Worm (Caenorhabditis elegans) whole organism, early embryonic: ENCODE data around the gene T22D1.1.

Source experiments
- F13C5.2 ChIP-seq: sonication (generic microtip); optimal IDR thresholded peaks from 2 replicates; lab custom pipeline; 2017; ENCODE audit warnings: mild to moderate bottlenecking, missing genetic modification characterization, inconsistent platforms, missing compliant biosample characterization
- ama-1 ChIP-seq: fragments of 150-350 bp; optimal IDR thresholded peaks from 2 replicates; lab custom pipeline; 2014
- ceh-13 ChIP-seq: fragments of 200-800 bp; sonication (Bioruptor generic); optimal IDR thresholded peaks from 2 replicates; lab custom pipeline; 2018; ENCODE audit warnings: mild to moderate bottlenecking, missing genetic modification characterization, missing compliant biosample characterization
- ceh-36 ChIP-seq: sonication (generic microtip); optimal IDR thresholded peaks from 2 replicates; lab custom pipeline; 2016; ENCODE audit warnings: missing genetic modification characterization, inconsistent platforms, missing compliant biosample characterization
- ets-7 ChIP-seq: sonication (generic microtip); optimal IDR thresholded peaks from 2 replicates; lab custom pipeline; 2016; ENCODE audit warnings: missing genotype, missing genetic modification characterization, missing compliant biosample characterization
- flt-1 ChIP-seq: fragments of 200-800 bp; sonication (Bioruptor generic); IDR thresholded peaks from 2 replicates; pipeline ENCODE4 v1.3.6; 2022; ENCODE audit warnings: missing genetic modification characterization, missing compliant biosample characterization
- hmg-4 ChIP-seq: fragments of 200-800 bp; sonication (Bioruptor generic); optimal IDR thresholded peaks from 2 replicates; lab custom pipeline; 2018; ENCODE audit warnings: mild to moderate bottlenecking, missing genetic modification characterization, missing compliant biosample characterization
- hnd-1 ChIP-seq: sonication (generic microtip); optimal IDR thresholded peaks from 2 replicates; lab custom pipeline; 2016; ENCODE audit warnings: missing genetic modification characterization, missing compliant biosample characterization
- pes-1 ChIP-seq: fragments of 200-800 bp; sonication (Bioruptor generic); IDR thresholded peaks from 2 replicates; pipeline ENCODE4 v1.3.6; 2022; ENCODE audit warnings: missing genetic modification reagents, missing genetic modification characterization, missing compliant biosample characterization
- scrt-1 ChIP-seq: fragments of 200-800 bp; sonication (Bioruptor generic); IDR thresholded peaks from 2 replicates; pipeline ENCODE4 v1.3.6; 2022; ENCODE audit warnings: missing genetic modification characterization, missing compliant biosample characterization
- sea-1 ChIP-seq: fragments of 200-800 bp; sonication (Bioruptor generic); conservative IDR thresholded peaks from 2 replicates; pipeline ENCODE4 v1.3.6; 2022; ENCODE audit warnings: missing genetic modification characterization, missing compliant biosample characterization
- tbx-11 ChIP-seq: fragments of 200-800 bp; sonication (Bioruptor generic); IDR thresholded peaks from 2 replicates; pipeline ENCODE4 v1.3.6; 2022; ENCODE audit warnings: missing genetic modification characterization, missing compliant biosample characterization
- tbx-37 ChIP-seq: fragments of 200-800 bp; sonication (Bioruptor generic); conservative IDR thresholded peaks from 2 replicates; pipeline ENCODE4 v1.3.6; 2022; ENCODE audit warnings: missing genetic modification reagents, missing genetic modification characterization, missing compliant biosample characterization

DNA sequence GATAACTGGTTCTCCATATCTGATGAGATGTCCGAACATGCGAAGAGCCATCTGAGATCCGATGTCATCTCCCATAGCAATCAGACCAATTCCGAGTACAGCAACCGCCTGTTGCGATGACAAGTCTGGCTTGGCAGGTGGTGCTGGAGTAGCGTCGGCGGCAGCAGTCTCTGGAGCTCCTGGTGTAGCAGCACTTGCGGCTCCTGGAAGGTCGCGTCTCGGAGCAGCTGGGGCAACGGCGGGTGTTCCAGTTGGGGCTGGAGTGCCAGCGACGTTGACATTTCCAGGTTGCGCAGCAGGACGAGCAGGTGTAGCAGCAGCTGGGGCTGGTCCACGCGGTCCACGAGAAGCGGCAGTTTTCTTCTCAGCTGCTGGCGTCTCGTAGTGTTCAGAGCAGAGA lies 15.7 kb upstream of the T22D1.1 start:
- TF ChIP-seq hmg-4 (GFP tag; lab: Kevin White, UChicago) (no peak), ama-1 (no peak), pes-1 (GFP tag; lab: Robert Waterston, UW) (no peak), scrt-1 (GFP tag; lab: Robert Waterston, UW) (no peak), ets-7 (tag; lab: Kevin White, UChicago) (no peak), F13C5.2 (tag; lab: Kevin White, UChicago) (no peak), sea-1 (no peak), tbx-11 (GFP tag; lab: Robert Waterston, UW) (no peak), flt-1 (no peak), tbx-37 (no peak), ceh-13 (no peak), hnd-1 (tag; lab: Kevin White, UChicago) (no peak), ceh-36 (tag; lab: Kevin White, UChicago) (no peak)
